Fruit fly (Drosophila melanogaster): ENCODE results near the gene CG5418.
A peak's percentile ranks its signal among the peaks of the same experiment; 100 is the strongest.

The CG5418 gene

DNA sequence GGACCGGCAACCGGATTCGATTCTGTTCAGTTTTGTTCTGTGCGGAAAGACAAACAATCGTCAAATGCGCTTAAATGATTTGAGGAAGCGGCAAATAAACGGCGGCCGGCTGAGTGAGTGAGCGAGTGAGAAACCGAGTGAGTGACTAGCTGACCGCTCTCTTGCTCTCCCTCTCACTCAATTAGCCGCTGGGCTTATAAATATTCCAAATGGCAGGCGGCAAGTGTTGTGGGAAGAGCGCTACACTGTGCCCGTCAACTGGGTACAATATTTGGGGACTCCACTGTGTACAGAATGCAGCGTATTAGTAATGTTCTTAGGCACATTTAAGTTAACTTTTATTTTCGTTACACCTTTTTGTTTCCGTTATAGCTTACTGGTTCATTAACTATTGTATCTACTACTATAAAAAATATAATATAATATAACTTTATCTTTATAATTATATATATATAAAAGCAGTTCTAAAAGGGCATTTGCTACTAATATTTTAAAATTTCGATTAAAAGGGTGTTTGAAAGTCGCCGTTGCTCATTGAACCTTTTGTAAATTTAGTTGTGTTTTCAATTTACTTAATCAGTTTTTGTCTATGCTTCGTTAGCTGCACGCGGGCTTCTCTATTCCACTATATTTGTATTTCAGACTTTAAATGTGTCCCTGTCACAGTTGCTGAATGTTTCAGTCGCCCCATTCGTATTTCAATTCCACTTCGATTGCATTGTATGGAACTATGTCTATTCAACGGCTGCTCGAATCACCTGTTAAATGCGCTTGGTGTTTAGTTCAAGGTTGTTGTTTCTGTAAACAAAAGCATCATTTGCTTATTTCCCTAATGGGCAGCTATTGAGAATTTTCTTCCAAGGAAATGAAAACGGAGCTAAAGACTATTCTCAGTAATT lies 31.0 kb downstream of the CG5418 start (continued):
- TF ChIP-seq Xrp1 (GFP tag; IDR thresholded peaks at IDR 0.05), result peak; percentile 21; the same call in 1 of the 2 replicates
- TF ChIP-seq nerfin-1 (tag; optimal IDR thresholded peaks at IDR 0.05), result no peak
- TF ChIP-seq zfh2 (GFP tag; optimal IDR thresholded peaks at IDR 0.05), result no peak
- TF ChIP-seq Tbp (GFP tag; optimal IDR thresholded peaks at IDR 0.05), result no peak
- no peak for TF ChIP-seq crol (GFP tag; IDR thresholded peaks at IDR 0.05)
- no peak for TF ChIP-seq ind (GFP tag; optimal IDR thresholded peaks at IDR 0.05)
- TF ChIP-seq mld (GFP tag; IDR thresholded peaks at IDR 0.05; ENCODE audit: partially characterized antibody), result no peak; the same call in 2 of the 3 replicates
- no peak for TF ChIP-seq gce (GFP tag; IDR thresholded peaks at IDR 0.05)
- no peak for TF ChIP-seq ara (GFP tag; IDR thresholded peaks at IDR 0.05)
- TF ChIP-seq en (GFP tag; optimal IDR thresholded peaks at IDR 0.05), result no peak
- TF ChIP-seq CHES-1-like (GFP tag; optimal IDR thresholded peaks at IDR 0.05), result no peak
- TF ChIP-seq CG2889 (GFP tag; IDR thresholded peaks at IDR 0.05), result no peak
- no peak for TF ChIP-seq Mes4 (GFP tag; optimal IDR thresholded peaks at IDR 0.05)
- no peak for TF ChIP-seq CG7372 (GFP tag; IDR thresholded peaks at IDR 0.05)
- TF ChIP-seq Bteb2 (GFP tag; optimal IDR thresholded peaks at IDR 0.05), result no peak
- no peak for TF ChIP-seq insv (GFP tag; optimal IDR thresholded peaks at IDR 0.05)
- no peak for TF ChIP-seq sima (GFP tag; optimal IDR thresholded peaks at IDR 0.05)
- no peak for TF ChIP-seq danr (GFP tag; IDR thresholded peaks at IDR 0.05)
- TF ChIP-seq Ssrp (tag; optimal IDR thresholded peaks at IDR 0.05), result no peak
- TF ChIP-seq CG10366 (GFP tag; IDR thresholded peaks at IDR 0.05), result no peak
- TF ChIP-seq vfl (GFP tag; optimal IDR thresholded peaks at IDR 0.05), result no peak
- TF ChIP-seq Atf-2 (GFP tag; optimal IDR thresholded peaks at IDR 0.05), result no peak
- no peak for TF ChIP-seq CG8388 (GFP tag; optimal IDR thresholded peaks at IDR 0.05)
- TF ChIP-seq CG2120 (GFP tag; optimal IDR thresholded peaks at IDR 0.05), result no peak
- TF ChIP-seq CG8089 (GFP tag; optimal IDR thresholded peaks at IDR 0.05), result no peak
- no peak for TF ChIP-seq Dad (GFP tag; optimal IDR thresholded peaks at IDR 0.05)
- TF ChIP-seq Hmx (GFP tag; optimal IDR thresholded peaks at IDR 0.05), result no peak
- no peak for TF ChIP-seq MTF-1 (GFP tag; optimal IDR thresholded peaks at IDR 0.05; ENCODE audit: borderline replicate concordance)
- no peak for TF ChIP-seq fru (optimal IDR thresholded peaks at IDR 0.05)
- TF ChIP-seq CG8944 (GFP tag; optimal IDR thresholded peaks at IDR 0.05), result no peak
- TF ChIP-seq gcm (GFP tag; optimal IDR thresholded peaks at IDR 0.05), result peak; percentile 18
- TF ChIP-seq Hr51 (GFP tag; optimal IDR thresholded peaks at IDR 0.05), result peak in 1 of 2 experiments; percentile 31
- peak; percentile 38 for TF ChIP-seq CG10274 (GFP tag; optimal IDR thresholded peaks at IDR 0.05)
- TF ChIP-seq CG17568 (GFP tag; optimal IDR thresholded peaks at IDR 0.05), result no peak
- no peak for TF ChIP-seq CG6813 (GFP tag; optimal IDR thresholded peaks at IDR 0.05)
- TF ChIP-seq schlank (tag; optimal IDR thresholded peaks at IDR 0.05), result no peak
- TF ChIP-seq gt (GFP tag; IDR thresholded peaks at IDR 0.05), result no peak
- no peak for TF ChIP-seq zen (tag; optimal IDR thresholded peaks at IDR 0.05)
- TF ChIP-seq CG15269 (tag; optimal IDR thresholded peaks at IDR 0.05), result peak; percentile 36
- no peak for TF ChIP-seq Dfd (GFP tag; optimal IDR thresholded peaks at IDR 0.05)
- no peak for TF ChIP-seq CG31388 (GFP tag; optimal IDR thresholded peaks at IDR 0.05)
- no peak for TF ChIP-seq CG18011 (GFP tag; optimal IDR thresholded peaks at IDR 0.05)
- no peak for TF ChIP-seq CG13296 (GFP tag; optimal IDR thresholded peaks at IDR 0.05)
- TF ChIP-seq CG18599 (GFP tag; optimal IDR thresholded peaks at IDR 0.05), result peak; percentile 14
- no peak for TF ChIP-seq Camta (GFP tag; optimal IDR thresholded peaks at IDR 0.05)
- no peak for TF ChIP-seq lola (GFP tag; optimal IDR thresholded peaks at IDR 0.05)
- TF ChIP-seq Nf-YB (GFP tag; optimal IDR thresholded peaks at IDR 0.05), result no peak
- TF ChIP-seq repo (GFP tag; optimal IDR thresholded peaks at IDR 0.05), result no peak
- no peak for TF ChIP-seq CG11695 (GFP tag; IDR thresholded peaks at IDR 0.05)
- TF ChIP-seq wdn (GFP tag; IDR thresholded peaks at IDR 0.05), result no peak
